Fruit fly (Drosophila melanogaster): ENCODE data around the gene RhoGAP18B.
A peak's percentile ranks its signal among the peaks of the same experiment; 100 is the strongest.

The RhoGAP18B gene

dm6 chrX:19167032-19167568 is at the start of gene RhoGAP18B:
TSS of gene RhoGAP18B (minus strand) at chrX:19167082.
- TF ChIP-seq CG7045 (GFP tag; optimal IDR thresholded peaks at IDR 0.05) = no peak
- no peak for TF ChIP-seq Crg-1 (GFP tag; optimal IDR thresholded peaks at IDR 0.05)
- TF ChIP-seq Hr96 (GFP tag; optimal IDR thresholded peaks at IDR 0.05) = no peak
- TF ChIP-seq CG11617 (GFP tag; optimal IDR thresholded peaks at IDR 0.05) = no peak
- TF ChIP-seq toe (GFP tag; optimal IDR thresholded peaks at IDR 0.05) = no peak
- TF ChIP-seq bab1 (GFP tag; optimal IDR thresholded peaks at IDR 0.05) = no peak
- TF ChIP-seq CG14711 (tag; optimal IDR thresholded peaks at IDR 0.05) = no peak

dm6 chrX:19216671-19217070 is 49.8 kb upstream of the RhoGAP18B start:
- no peak for TF ChIP-seq CG33017 (tag; optimal IDR thresholded peaks at IDR 0.05)
- no peak for TF ChIP-seq Mnt (GFP tag; optimal IDR thresholded peaks at IDR 0.05)
- no peak for TF ChIP-seq CG5204 (GFP tag; optimal IDR thresholded peaks at IDR 0.05)
- TF ChIP-seq CG1620 (GFP tag; optimal IDR thresholded peaks at IDR 0.05) = no peak

dm6 chrX:19215215-19215614 is 48.3 kb upstream of the RhoGAP18B start, which contains the start of gene Muc18B:
TSS of gene Muc18B (plus strand) at chrX:19215515.
- TF ChIP-seq CG7045 (GFP tag; optimal IDR thresholded peaks at IDR 0.05) (no peak), cnc (optimal IDR thresholded peaks at IDR 0.05) (no peak), ovo (GFP tag; optimal IDR thresholded peaks at IDR 0.05) (no peak), toe (GFP tag; optimal IDR thresholded peaks at IDR 0.05) (no peak), cic (GFP tag; optimal IDR thresholded peaks at IDR 0.05) (no peak), pad (GFP tag; optimal IDR thresholded peaks at IDR 0.05) (no peak), CG14711 (tag; optimal IDR thresholded peaks at IDR 0.05) (no peak), CG12768 (GFP tag; optimal IDR thresholded peaks at IDR 0.05) (no peak), CG5204 (GFP tag; optimal IDR thresholded peaks at IDR 0.05) (no peak), Clk (GFP tag; optimal IDR thresholded peaks at IDR 0.05) (no peak)

- no peak for TF ChIP-seq Hr96 (GFP tag; optimal IDR thresholded peaks at IDR 0.05)
- TF ChIP-seq CG7101 (tag; optimal IDR thresholded peaks at IDR 0.05) = no peak
- no peak for TF ChIP-seq CG7045 (GFP tag; optimal IDR thresholded peaks at IDR 0.05)
These were observed 46.1 kb upstream of the RhoGAP18B start, which contains the start of gene Mur18B for dm6 chrX:19212954-19213353. TSS of gene Mur18B (plus strand) at chrX:19213254.

dm6 chrX:19211982-19212381 is 45.1 kb upstream of the RhoGAP18B start, which contains the start of gene CG14195:
TSS of gene CG14195 (minus strand) at chrX:19212082.
- no peak for TF ChIP-seq Mnt (GFP tag; optimal IDR thresholded peaks at IDR 0.05)
- TF ChIP-seq CG7101 (tag; optimal IDR thresholded peaks at IDR 0.05) = no peak
- no peak for TF ChIP-seq CG12768 (GFP tag; optimal IDR thresholded peaks at IDR 0.05)
- TF ChIP-seq Clk (GFP tag; optimal IDR thresholded peaks at IDR 0.05) = no peak
- no peak for TF ChIP-seq pad (GFP tag; optimal IDR thresholded peaks at IDR 0.05)
- TF ChIP-seq bab1 (GFP tag; optimal IDR thresholded peaks at IDR 0.05) = no peak
- TF ChIP-seq CG11617 (GFP tag; optimal IDR thresholded peaks at IDR 0.05) = no peak
- TF ChIP-seq Crg-1 (GFP tag; optimal IDR thresholded peaks at IDR 0.05) = no peak
- no peak for TF ChIP-seq CG1620 (GFP tag; optimal IDR thresholded peaks at IDR 0.05)
- TF ChIP-seq kay (GFP tag; ENCODE audit: borderline replicate concordance) = no peak
- no peak for TF ChIP-seq Hr96 (GFP tag; optimal IDR thresholded peaks at IDR 0.05)

- no peak for TF ChIP-seq CG11617 (GFP tag; optimal IDR thresholded peaks at IDR 0.05)
- TF ChIP-seq tj (GFP tag; optimal IDR thresholded peaks at IDR 0.05) = peak; percentile 31
- TF ChIP-seq bab1 (GFP tag; optimal IDR thresholded peaks at IDR 0.05) = peak; percentile 61
- TF ChIP-seq CG7045 (GFP tag; optimal IDR thresholded peaks at IDR 0.05) = no peak
- TF ChIP-seq CG12768 (GFP tag; optimal IDR thresholded peaks at IDR 0.05) = no peak
- TF ChIP-seq pad (GFP tag; optimal IDR thresholded peaks at IDR 0.05) = peak; percentile 18
- TF ChIP-seq Mnt (GFP tag; optimal IDR thresholded peaks at IDR 0.05) = peak; percentile 4
- TF ChIP-seq toe (GFP tag; optimal IDR thresholded peaks at IDR 0.05) = no peak
- TF ChIP-seq Clk (GFP tag; optimal IDR thresholded peaks at IDR 0.05) = no peak
- TF ChIP-seq CG33017 (tag; optimal IDR thresholded peaks at IDR 0.05) = no peak
- peak; percentile 48 for TF ChIP-seq CG1620 (GFP tag; optimal IDR thresholded peaks at IDR 0.05)
- no peak for TF ChIP-seq cnc (optimal IDR thresholded peaks at IDR 0.05)
- TF ChIP-seq Hr96 (GFP tag; optimal IDR thresholded peaks at IDR 0.05) = no peak
- no peak for TF ChIP-seq CG14711 (tag; optimal IDR thresholded peaks at IDR 0.05)
- peak; percentile 77 for TF ChIP-seq ovo (GFP tag; optimal IDR thresholded peaks at IDR 0.05)
- TF ChIP-seq CG7101 (tag; optimal IDR thresholded peaks at IDR 0.05) = no peak
- TF ChIP-seq Crg-1 (GFP tag; optimal IDR thresholded peaks at IDR 0.05) = peak; percentile 5
- no peak for TF ChIP-seq CG5204 (GFP tag; optimal IDR thresholded peaks at IDR 0.05)
- TF ChIP-seq kay (GFP tag; ENCODE audit: borderline replicate concordance) = no peak
- TF ChIP-seq cic (GFP tag; optimal IDR thresholded peaks at IDR 0.05) = no peak
These were observed 41.1 kb upstream of the RhoGAP18B start, which contains the start of gene Ulp1 for dm6 chrX:19208014-19208413. TSS of gene Ulp1 (minus strand) at chrX:19208187.

dm6 chrX:19201630-19202029 is 34.7 kb upstream of the RhoGAP18B start, which contains the start of gene CG7990:
TSS of gene CG7990 (minus strand) at chrX:19201979.
- peak; percentile 53 for TF ChIP-seq ovo (GFP tag; optimal IDR thresholded peaks at IDR 0.05)
- TF ChIP-seq Crg-1 (GFP tag; optimal IDR thresholded peaks at IDR 0.05) = no peak
